Worm (Caenorhabditis elegans) whole organism, L2 larva: Measurements from ENCODE around the gene ints-2.

Source experiments
- R02D3.7 ChIP-seq: fragments of 150-350 bp; optimal IDR thresholded peaks from 2 replicates; lab custom pipeline; 2014; ENCODE audit warnings: missing biosample characterization, missing genetic modification characterization
- aly-2 ChIP-seq: fragments of 150-350 bp; optimal IDR thresholded peaks from 2 replicates; lab custom pipeline; 2014; ENCODE audit warnings: missing biosample characterization, missing genetic modification characterization
- ceh-82 ChIP-seq: fragments of 150-350 bp; optimal IDR thresholded peaks from 2 replicates; lab custom pipeline; 2014; ENCODE audit warnings: missing biosample characterization, missing genetic modification characterization
- lin-39 ChIP-seq: fragments of 150-350 bp; optimal IDR thresholded peaks from 2 replicates; lab custom pipeline; 2014; ENCODE audit warnings: missing biosample characterization, missing genetic modification reagents, missing genetic modification characterization
- mbf-1 ChIP-seq: sonication (generic microtip); optimal IDR thresholded peaks from 2 replicates; lab custom pipeline; 2017; ENCODE audit warnings: missing biosample characterization, missing genetic modification characterization
- mdl-1 ChIP-seq, 2 experiments: fragments of 150-350 bp in 1 of 2; sonication (generic microtip) in 1 of 2; optimal IDR thresholded peaks; 2 replicates each; lab custom pipeline; 2017; ENCODE audit warnings: missing biosample characterization in 2 of 2, missing genetic modification characterization in 2 of 2
- nhr-12 ChIP-seq: fragments of 150-350 bp; optimal IDR thresholded peaks from 2 replicates; lab custom pipeline; 2014; ENCODE audit warnings: missing biosample characterization, missing genetic modification characterization
- snpc-4 ChIP-seq: fragments of 150-350 bp; optimal IDR thresholded peaks from 2 replicates; lab custom pipeline; 2014; ENCODE audit warnings: missing biosample characterization, missing genetic modification characterization
- zag-1 ChIP-seq: fragments of 150-350 bp; optimal IDR thresholded peaks from 2 replicates; lab custom pipeline; 2014; ENCODE audit warnings: missing biosample characterization, missing genetic modification characterization

- TF ChIP-seq snpc-4, result no peak
- TF ChIP-seq aly-2 (tag; lab: Kevin White, UChicago), result no peak
- TF ChIP-seq R02D3.7 (tag; lab: Kevin White, UChicago), result no peak
- TF ChIP-seq ceh-82 (tag; lab: Kevin White, UChicago), result no peak
- no peak for TF ChIP-seq lin-39 (tag; lab: Kevin White, UChicago)
- TF ChIP-seq nhr-12, result no peak
- no peak for TF ChIP-seq mbf-1 (tag; lab: Kevin White, UChicago)
- no peak for TF ChIP-seq zag-1 (tag; lab: Kevin White, UChicago)
- TF ChIP-seq mdl-1 (tag; optimal IDR thresholded peaks at IDR 0.05; lab: Kevin White, UChicago), result no peak
These were observed 55.3 kb downstream of the ints-2 start, which contains the start of gene K02E11.10 for ce11 chrV:14240694-14241201.
